Fruit fly (Drosophila melanogaster) Kc167 (cell line): ENCODE results near the gene dob.

Experiments used
- Myc ChIP-seq: fragments of >200 bp; optimal IDR thresholded peaks from 2 replicates; lab custom pipeline; 2017; ENCODE audit warnings: missing external identifiers
- Sin3A ChIP-seq: fragments of >200 bp; optimal IDR thresholded peaks from 2 replicates; lab custom pipeline; 2018; ENCODE audit warnings: missing external identifiers
- h ChIP-seq: fragments of >200 bp; optimal IDR thresholded peaks from 3 replicates; lab custom pipeline; 2018; ENCODE audit warnings: missing external identifiers
- insv ChIP-seq: fragments of >200 bp; optimal IDR thresholded peaks from 3 replicates; lab custom pipeline; 2018; ENCODE audit warnings: missing external identifiers
- psq ChIP-seq: fragments of >200 bp; optimal IDR thresholded peaks from 2 replicates; lab custom pipeline; 2017; ENCODE audit warnings: missing external identifiers
- ttk ChIP-seq: sonication (Bioruptor generic); optimal IDR thresholded peaks from 2 replicates; lab custom pipeline; 2017; ENCODE audit warnings: missing external identifiers

Gene dob

DNA sequence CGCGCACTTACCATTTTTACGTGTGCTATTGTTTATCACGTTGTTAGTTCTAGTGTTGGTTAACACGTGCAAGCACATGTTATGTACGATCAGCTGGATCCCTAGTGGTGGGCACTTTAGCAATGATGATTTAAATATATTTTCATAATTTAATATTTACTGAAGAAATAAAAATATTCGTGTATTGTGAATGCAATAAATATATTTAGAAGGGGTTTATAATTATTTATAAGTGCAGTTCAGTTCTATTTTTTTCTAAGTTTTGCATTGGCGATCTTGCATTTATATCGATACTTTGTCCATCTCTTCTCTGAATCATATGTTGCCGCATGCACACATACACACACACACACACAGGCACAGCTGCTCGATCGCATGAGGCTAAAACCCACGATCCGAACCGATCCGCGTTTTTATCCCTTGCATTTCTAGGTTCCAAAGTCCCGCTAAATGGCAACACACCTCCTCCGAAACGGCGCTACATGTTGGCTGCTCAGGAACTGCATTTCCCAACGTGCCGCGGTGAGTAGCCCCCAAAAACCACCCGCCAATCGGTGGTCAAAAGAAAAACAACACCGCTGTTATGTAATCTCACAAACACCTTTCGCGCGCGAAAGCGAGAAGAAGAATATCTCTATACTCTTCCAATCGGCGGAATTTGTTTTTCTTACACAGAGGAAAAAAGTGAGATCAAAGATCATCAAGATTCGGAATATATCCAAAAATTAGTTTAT, 19.1 kb downstream of the dob start, which contains the start of the genes CG15027 and Dbct:
Gene CG15027 (minus strand): TSS at position 51 of the 734 bp plus-strand sequence.
Gene Dbct (plus strand): TSS at position 349 of the 734 bp plus-strand sequence.
- no peak for TF ChIP-seq Myc (lab: Kevin White, UChicago)
- no peak for TF ChIP-seq insv (lab: Kevin White, UChicago)
- no peak for TF ChIP-seq ttk (lab: Kevin White, UChicago)
- TF ChIP-seq psq: no peak
- TF ChIP-seq h (lab: Kevin White, UChicago): no peak
- TF ChIP-seq Sin3A (lab: Kevin White, UChicago): no peak

DNA sequence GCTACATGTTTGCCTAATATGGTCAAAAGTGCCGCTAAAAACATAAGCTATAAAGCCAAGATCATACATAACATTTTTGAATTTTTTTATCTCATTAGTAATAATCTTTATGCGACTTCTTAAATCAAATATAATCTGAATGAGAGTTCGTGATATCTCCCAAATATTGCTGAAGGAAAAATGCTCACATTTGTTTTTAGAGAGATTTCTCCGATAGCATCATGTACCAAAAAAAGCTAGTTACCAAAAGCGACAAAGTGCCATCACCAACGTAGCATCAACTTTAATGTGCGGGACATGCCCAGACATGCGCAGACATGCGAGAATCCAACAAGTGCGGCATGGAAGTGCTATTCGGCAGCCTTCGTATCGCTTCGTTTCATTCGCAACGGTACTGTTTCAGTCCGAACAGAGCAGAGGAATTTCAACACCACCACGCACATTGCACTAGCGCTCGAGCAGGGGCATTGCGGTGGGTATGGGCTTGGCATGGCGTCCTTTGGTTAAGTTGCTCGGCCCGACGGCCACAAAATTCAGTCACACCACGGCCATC, 22.4 kb downstream of the dob start, which contains the start of gene Rab3-GEF:
Gene Rab3-GEF (plus strand): TSS at position 537 of the 553 bp plus-strand sequence.
- TF ChIP-seq ttk (lab: Kevin White, UChicago) (no peak), Sin3A (lab: Kevin White, UChicago) (no peak), h (lab: Kevin White, UChicago) (no peak), psq (no peak), insv (lab: Kevin White, UChicago) (no peak), Myc (lab: Kevin White, UChicago) (no peak)

DNA sequence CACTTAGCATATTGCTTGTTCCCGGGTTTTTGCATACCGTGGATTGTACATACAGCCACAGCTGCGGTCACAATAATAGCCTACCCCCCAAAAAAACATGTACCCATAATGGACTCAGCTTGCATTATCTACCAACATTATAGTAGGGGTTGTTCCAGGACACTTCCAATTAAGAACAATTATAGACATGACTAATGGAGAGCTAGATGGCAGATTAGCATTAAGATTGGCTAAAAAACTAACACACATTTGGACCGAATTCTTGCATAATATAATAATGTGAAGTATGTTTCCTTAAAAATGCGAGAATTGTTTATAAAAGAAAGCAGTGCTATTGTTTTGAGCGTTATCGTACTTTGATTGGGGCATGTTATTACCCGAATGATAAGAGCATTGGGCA, 23.6 kb downstream of the dob start:
- no peak for TF ChIP-seq Myc (lab: Kevin White, UChicago)
- no peak for TF ChIP-seq h (lab: Kevin White, UChicago)
- no peak for TF ChIP-seq psq
- TF ChIP-seq ttk (lab: Kevin White, UChicago): no peak
- no peak for TF ChIP-seq insv (lab: Kevin White, UChicago)
- no peak for TF ChIP-seq Sin3A (lab: Kevin White, UChicago)

DNA sequence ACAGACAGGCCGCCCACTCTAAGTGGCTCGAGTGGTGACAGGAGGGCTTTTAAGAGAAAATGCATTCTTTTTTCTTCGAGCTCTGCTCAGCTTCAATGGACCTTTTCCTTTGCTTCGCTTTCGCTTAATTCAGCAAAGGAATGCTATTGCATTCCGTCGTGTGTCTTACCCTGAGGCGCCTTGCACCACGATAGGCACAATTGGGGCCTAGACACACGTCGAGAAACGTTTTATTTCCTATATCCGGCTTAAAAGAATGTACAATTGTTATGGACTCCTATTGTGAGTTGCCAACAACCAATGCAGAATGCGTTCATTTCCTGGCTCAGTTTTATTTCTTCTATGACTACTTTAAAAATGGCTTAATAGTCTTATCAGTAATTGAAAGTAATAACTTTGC, 24.4 kb downstream of the dob start:
- no peak for TF ChIP-seq h (lab: Kevin White, UChicago)

DNA sequence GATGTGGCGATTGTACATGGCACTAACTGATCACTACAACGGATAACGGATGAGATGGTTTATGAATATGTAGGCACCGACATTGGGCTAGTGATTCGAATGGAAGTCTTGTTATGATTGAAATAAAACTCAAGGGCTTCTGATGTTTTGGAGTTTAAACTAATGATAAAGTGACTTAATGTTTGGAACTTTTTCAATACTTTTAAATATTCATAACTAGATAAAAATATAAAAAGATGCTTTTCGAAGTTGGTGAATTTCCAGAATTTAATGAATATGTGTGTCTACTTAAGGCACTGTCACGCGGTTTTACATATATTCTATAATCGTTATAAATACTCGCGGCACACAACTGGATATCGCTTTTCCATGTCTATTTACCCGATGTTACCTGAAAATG, 29.1 kb downstream of the dob start, which contains the start of gene CG9072:
Gene CG9072 (minus strand): TSS at position 101 of the 400 bp plus-strand sequence.
- TF ChIP-seq h (lab: Kevin White, UChicago) (no peak), Myc (lab: Kevin White, UChicago) (no peak), insv (lab: Kevin White, UChicago) (no peak), Sin3A (lab: Kevin White, UChicago) (no peak), psq (no peak), ttk (lab: Kevin White, UChicago) (no peak)

DNA sequence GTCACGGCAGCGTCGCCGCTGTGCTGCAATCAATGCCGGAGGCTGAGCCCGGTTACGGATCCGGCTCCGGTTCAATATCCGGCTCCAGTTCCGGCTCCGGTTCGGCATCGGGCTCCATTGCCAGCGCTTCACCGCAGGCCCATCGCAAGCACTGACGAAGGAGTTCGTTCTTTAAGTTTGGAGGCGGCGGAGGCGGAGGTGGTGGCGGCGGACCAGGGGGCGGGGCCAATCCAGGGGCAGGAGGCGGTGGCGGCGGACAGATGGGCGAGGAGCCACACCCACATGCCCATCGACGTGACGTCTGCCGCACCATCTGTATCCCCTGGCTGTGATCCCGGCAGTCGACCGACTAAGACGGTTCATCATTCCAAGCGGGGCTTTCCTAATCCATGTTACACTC, 45.1 kb downstream of the dob start:
- TF ChIP-seq ttk (lab: Kevin White, UChicago): no peak
- TF ChIP-seq psq: no peak
- TF ChIP-seq h (lab: Kevin White, UChicago): no peak
- TF ChIP-seq Myc (lab: Kevin White, UChicago): no peak
- no peak for TF ChIP-seq insv (lab: Kevin White, UChicago)
- TF ChIP-seq Sin3A (lab: Kevin White, UChicago): no peak

DNA sequence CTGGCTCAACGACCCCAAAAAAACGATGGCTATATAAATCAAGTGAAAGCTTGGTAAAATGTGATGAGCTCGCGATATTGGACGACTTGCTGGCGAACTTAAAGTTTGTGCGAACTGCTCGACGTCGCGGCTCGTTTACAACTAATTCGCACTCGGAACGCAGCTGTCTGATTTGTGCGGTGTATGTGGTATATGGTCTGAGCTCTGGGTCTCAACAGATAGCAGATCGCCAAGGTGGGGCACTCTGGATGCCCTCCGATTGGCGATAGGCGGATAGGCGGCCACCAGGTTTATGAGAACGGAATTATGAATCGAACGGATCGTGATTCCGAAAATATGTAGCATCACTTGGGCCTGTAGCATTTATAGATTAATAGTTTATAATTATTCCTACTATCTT, 49.6 kb downstream of the dob start, which contains the start of gene Cyp4s3:
Gene Cyp4s3 (minus strand): TSS at position 146 of the 400 bp plus-strand sequence.
- TF ChIP-seq Myc (lab: Kevin White, UChicago) (no peak), insv (lab: Kevin White, UChicago) (no peak), ttk (lab: Kevin White, UChicago) (no peak), Sin3A (lab: Kevin White, UChicago) (no peak), h (lab: Kevin White, UChicago) (no peak), psq (no peak)
